Worm (Caenorhabditis elegans): Measurements from ENCODE around the gene ggtb-1.
A peak's percentile ranks its signal among the peaks of the same experiment; 100 is the strongest.

ggtb-1 gene

ce11 chrIII:7116615-7117252 lies 16.8 kb upstream of the ggtb-1 start:
- TF ChIP-seq ZK185.1 (tag; optimal IDR thresholded peaks at IDR 0.05; ENCODE audit: poor library complexity, severe bottlenecking) (peak; percentile 21), lin-26 (GFP tag; IDR thresholded peaks at IDR 0.05) (no peak), repo-1 (tag; optimal IDR thresholded peaks at IDR 0.05) (peak; percentile 21), ekl-4 (GFP tag; IDR thresholded peaks at IDR 0.05) (no peak), attf-5 (GFP tag; optimal IDR thresholded peaks at IDR 0.05) (peak; percentile 71), somi-1 (GFP tag; optimal IDR thresholded peaks at IDR 0.05) (no peak), tbp1 (GFP tag; optimal IDR thresholded peaks at IDR 0.05) (peak; percentile 21), mcd-1 (GFP tag; IDR thresholded peaks at IDR 0.05) (peak; percentile 33; the same call in 1 of the 2 replicates), attf-3 (GFP tag; conservative IDR thresholded peaks at IDR 0.05) (no peak), hmg-1.2 (GFP tag; IDR thresholded peaks at IDR 0.05) (peak; percentile 79), lin-40 (tag; optimal IDR thresholded peaks at IDR 0.05) (peak; percentile 46), unc-62 (GFP tag; optimal IDR thresholded peaks at IDR 0.05) (no peak), cebp-1 (GFP tag; IDR thresholded peaks at IDR 0.05) (no peak), cebp-1 (tag; optimal IDR thresholded peaks at IDR 0.05) (peak; percentile 72), zim-3 (tag; optimal IDR thresholded peaks at IDR 0.05) (no peak), nhr-80 (tag; optimal IDR thresholded peaks at IDR 0.05) (peak; percentile 69), atf-7 (tag; optimal IDR thresholded peaks at IDR 0.05) (no peak), snpc-4 (GFP tag; optimal IDR thresholded peaks at IDR 0.05) (no peak), snpc-4 (tag; optimal IDR thresholded peaks at IDR 0.05) (peak in 1 of 4 experiments; percentile 14), ceh-79 (tag; optimal IDR thresholded peaks at IDR 0.05) (no peak), ceh-40 (GFP tag; IDR thresholded peaks at IDR 0.05) (no peak), lin-54 (GFP tag; optimal IDR thresholded peaks at IDR 0.05) (peak; percentile 35)

ce11 chrIII:7120477-7120876 lies 13.1 kb upstream of the ggtb-1 start:
- TF ChIP-seq lin-40 (tag; optimal IDR thresholded peaks at IDR 0.05) = peak; percentile 29
- TF ChIP-seq unc-62 (GFP tag; optimal IDR thresholded peaks at IDR 0.05) = no peak
- no peak for TF ChIP-seq nhr-120 (GFP tag; IDR thresholded peaks at IDR 0.05)
- no peak for TF ChIP-seq efl-1 (GFP tag; optimal IDR thresholded peaks at IDR 0.05)
- TF ChIP-seq atf-7 (tag; optimal IDR thresholded peaks at IDR 0.05) = peak; percentile 5
- TF ChIP-seq C06A6.2 (GFP tag; conservative IDR thresholded peaks at IDR 0.05) = no peak
- TF ChIP-seq ceh-58 (GFP tag; IDR thresholded peaks at IDR 0.05) = no peak
- 0 out of 2 replicates have a peak, but pooled peaks have one; percentile 37 for TF ChIP-seq hsf-1 (GFP tag; IDR thresholded peaks at IDR 0.05)
- peak in 1 of 2 experiments; percentile 35 for TF ChIP-seq let-607 (tag; optimal IDR thresholded peaks at IDR 0.05)
- TF ChIP-seq Y53G8AR.9 (GFP tag; conservative IDR thresholded peaks at IDR 0.05) = 0 out of 2 replicates have a peak, but pooled peaks have one; percentile 13
- no peak for TF ChIP-seq B0019.2 (GFP tag; conservative IDR thresholded peaks at IDR 0.05)
- no peak for TF ChIP-seq attf-3 (GFP tag; conservative IDR thresholded peaks at IDR 0.05)
- TF ChIP-seq nhr-80 (tag; optimal IDR thresholded peaks at IDR 0.05) = peak; percentile 25
- TF ChIP-seq ccch-3 (GFP tag; optimal IDR thresholded peaks at IDR 0.05) = no peak
- TF ChIP-seq snpc-1.1 (tag; optimal IDR thresholded peaks at IDR 0.05; ENCODE audit: insufficient read depth) = no peak
- no peak for TF ChIP-seq akir-1 (GFP tag; optimal IDR thresholded peaks at IDR 0.05)
- no peak for TF ChIP-seq mel-28 (tag; optimal IDR thresholded peaks at IDR 0.05; ENCODE audit: borderline replicate concordance)
- TF ChIP-seq die-1 (tag; optimal IDR thresholded peaks at IDR 0.05) = no peak
- no peak for TF ChIP-seq Y53F4B.3 (GFP tag; IDR thresholded peaks at IDR 0.05)
- TF ChIP-seq lin-35 (GFP tag; optimal IDR thresholded peaks at IDR 0.05) = no peak
- TF ChIP-seq F37B4.10 (GFP tag; IDR thresholded peaks at IDR 0.05) = no peak
- TF ChIP-seq hmg-1.2 (GFP tag; IDR thresholded peaks at IDR 0.05) = no peak
- no peak for TF ChIP-seq egl-18 (GFP tag; IDR thresholded peaks at IDR 0.05)
- no peak for TF ChIP-seq lir-1 (GFP tag; conservative IDR thresholded peaks at IDR 0.05)
- TF ChIP-seq repo-1 (tag; optimal IDR thresholded peaks at IDR 0.05) = peak; percentile 16
- TF ChIP-seq nhr-90 (tag; optimal IDR thresholded peaks at IDR 0.05) = no peak
- TF ChIP-seq lin-54 (GFP tag; optimal IDR thresholded peaks at IDR 0.05) = no peak
- TF ChIP-seq K12H6.12 (tag; optimal IDR thresholded peaks at IDR 0.05) = no peak
- TF ChIP-seq lag-1 (GFP tag; IDR thresholded peaks at IDR 0.05) = no peak
- TF ChIP-seq F52B5.7 (tag; optimal IDR thresholded peaks at IDR 0.05) = no peak
- no peak for TF ChIP-seq nfyb-1 (GFP tag; IDR thresholded peaks at IDR 0.05)
- TF ChIP-seq ceh-40 (GFP tag; IDR thresholded peaks at IDR 0.05) = no peak
- TF ChIP-seq lsy-27 (tag; optimal IDR thresholded peaks at IDR 0.05; ENCODE audit: borderline replicate concordance, insufficient read depth) = no peak
